Worm (Caenorhabditis elegans) whole organism, L1 larva: Measurements from ENCODE around the gene B0524.2.

Experiments used
- aly-2 ChIP-seq: fragments of 150-350 bp; optimal IDR thresholded peaks from 2 replicates; lab custom pipeline; 2014; ENCODE audit warnings: missing biosample characterization, missing genetic modification characterization
- ceh-88 ChIP-seq: fragments of 200-800 bp; sonication (Bioruptor generic); IDR thresholded peaks from 2 replicates; pipeline ENCODE4 v1.3.6; 2022; ENCODE audit warnings: missing genetic modification characterization, missing compliant biosample characterization
- dpl-1 ChIP-seq, 3 experiments: fragments of 150-350 bp in 2 of 3; sonication (generic microtip) in 1 of 3; optimal IDR thresholded peaks; 2 replicates each; lab custom pipeline; 2014 to 2017; ENCODE audit warnings: missing biosample characterization in 3 of 3, missing genetic modification characterization in 3 of 3, missing genetic modification reagents in 3 of 3
- dsc-1 ChIP-seq: sonication (generic microtip); optimal IDR thresholded peaks from 2 replicates; lab custom pipeline; 2016; ENCODE audit warnings: mild to moderate bottlenecking, missing genetic modification characterization, missing compliant biosample characterization
- efl-1 ChIP-seq, 4 experiments: fragments of 150-350 bp; optimal IDR thresholded peaks in 3 of 4; peaks in 1 of 4; 1 replicate in 1 of 4; 2 replicates in 3 of 4; lab custom pipeline; 2014; ENCODE audit warnings: missing biosample characterization in 2 of 4, missing genetic modification characterization in 2 of 4, missing genetic modification reagents in 2 of 4
- fkh-4 ChIP-seq: sonication (generic microtip); optimal IDR thresholded peaks from 2 replicates; lab custom pipeline; 2016; ENCODE audit warnings: missing compliant biosample characterization, missing genetic modification characterization, borderline replicate concordance
- fkh-8 ChIP-seq: sonication (generic microtip); optimal IDR thresholded peaks from 2 replicates; lab custom pipeline; 2016; ENCODE audit warnings: mild to moderate bottlenecking, missing genetic modification characterization, missing compliant biosample characterization
- grh-1 ChIP-seq: fragments of 200-800 bp; sonication (Bioruptor generic); IDR thresholded peaks from 2 replicates; pipeline ENCODE4 v1.3.6; 2022; ENCODE audit warnings: missing genetic modification reagents, missing genetic modification characterization, missing compliant biosample characterization
- hlh-4 ChIP-seq: sonication (generic microtip); optimal IDR thresholded peaks from 2 replicates; lab custom pipeline; 2016; ENCODE audit warnings: mild to moderate bottlenecking, missing genetic modification characterization, missing compliant biosample characterization
- jun-1 ChIP-seq: fragments of 150-350 bp; optimal IDR thresholded peaks from 2 replicates; lab custom pipeline; 2014; ENCODE audit warnings: missing biosample characterization, missing genetic modification reagents, missing genetic modification characterization
- lin-15B ChIP-seq: fragments of 150-350 bp; sonication (generic microtip); optimal IDR thresholded peaks from 3 replicates; lab custom pipeline; 2014; ENCODE audit warnings: missing biosample characterization, missing genetic modification characterization
- lin-39 ChIP-seq: fragments of 150-350 bp; optimal IDR thresholded peaks from 2 replicates; lab custom pipeline; 2014; ENCODE audit warnings: missing biosample characterization, missing genetic modification reagents, missing genetic modification characterization
- lsy-2 ChIP-seq, 2 experiments: fragments of 150-350 bp; optimal IDR thresholded peaks; 2 replicates each; lab custom pipeline; 2014; ENCODE audit warnings: missing biosample characterization in 2 of 2, missing genetic modification characterization in 2 of 2
- mab-9 ChIP-seq: fragments of 200-800 bp; sonication (Bioruptor generic); IDR thresholded peaks from 2 replicates; pipeline ENCODE4 v1.3.6; 2022; ENCODE audit warnings: missing genetic modification reagents, missing genetic modification characterization, missing compliant biosample characterization
- mef-2 ChIP-seq: fragments of 150-350 bp; optimal IDR thresholded peaks from 2 replicates; lab custom pipeline; 2014; ENCODE audit warnings: missing biosample characterization, missing genetic modification characterization
- mep-1 ChIP-seq: fragments of 150-350 bp; optimal IDR thresholded peaks from 2 replicates; lab custom pipeline; 2014; ENCODE audit warnings: missing biosample characterization, missing genetic modification characterization
- nhr-20 ChIP-seq: sonication (generic microtip); optimal IDR thresholded peaks from 2 replicates; lab custom pipeline; 2016; ENCODE audit warnings: mild to moderate bottlenecking, missing genetic modification characterization, missing compliant biosample characterization
- nhr-237 ChIP-seq: fragments of 150-350 bp; optimal IDR thresholded peaks from 2 replicates; lab custom pipeline; 2014; ENCODE audit warnings: missing biosample characterization, missing genetic modification characterization
- nhr-28 ChIP-seq: fragments of 150-350 bp; optimal IDR thresholded peaks from 2 replicates; lab custom pipeline; 2014; ENCODE audit warnings: missing biosample characterization, missing genetic modification characterization
- nhr-85 ChIP-seq: sonication (generic microtip); peaks from one replicate; lab custom pipeline; 2016; ENCODE audit warnings: missing genetic modification characterization, inconsistent platforms, missing compliant biosample characterization
- nhr-90 ChIP-seq: sonication (generic microtip); optimal IDR thresholded peaks from 2 replicates; lab custom pipeline; 2016; ENCODE audit warnings: mild to moderate bottlenecking, missing genetic modification characterization, missing compliant biosample characterization; ENCODE audit not compliant: poor library complexity
- pag-3 ChIP-seq: sonication (generic microtip); optimal IDR thresholded peaks from 2 replicates; lab custom pipeline; 2017; ENCODE audit warnings: missing genetic modification characterization, mild to moderate bottlenecking, missing compliant biosample characterization, antibody characterized with exemption, borderline replicate concordance; ENCODE audit not compliant: insufficient read depth
- pax-3 ChIP-seq: fragments of 200-800 bp; sonication (Bioruptor generic); optimal IDR thresholded peaks from 2 replicates; lab custom pipeline; 2018; ENCODE audit warnings: mild to moderate bottlenecking, missing genetic modification characterization, moderate library complexity, missing compliant biosample characterization
- pqm-1 ChIP-seq: sonication (generic microtip); optimal IDR thresholded peaks from 3 replicates; lab custom pipeline; 2017; ENCODE audit warnings: missing biosample characterization, missing genetic modification characterization
- rnt-1 ChIP-seq: sonication (generic microtip); optimal IDR thresholded peaks from 2 replicates; lab custom pipeline; 2016; ENCODE audit warnings: mild to moderate bottlenecking, missing genetic modification characterization, moderate library complexity, missing compliant biosample characterization
- skn-1 ChIP-seq: fragments of 150-350 bp; optimal IDR thresholded peaks from 2 replicates; lab custom pipeline; 2014; ENCODE audit warnings: missing biosample characterization, missing genetic modification characterization
- tbx-2 ChIP-seq: sonication (generic microtip); optimal IDR thresholded peaks from 2 replicates; lab custom pipeline; 2016; ENCODE audit warnings: missing genetic modification characterization, missing compliant biosample characterization
- tlp-1 ChIP-seq: fragments of 150-350 bp; optimal IDR thresholded peaks from 2 replicates; lab custom pipeline; 2014; ENCODE audit warnings: missing biosample characterization, missing genetic modification characterization
- unc-30 ChIP-seq: sonication (generic microtip); optimal IDR thresholded peaks from 2 replicates; lab custom pipeline; 2017; ENCODE audit warnings: missing biosample characterization, missing genetic modification characterization
- unc-62 ChIP-seq: fragments of 150-350 bp; optimal IDR thresholded peaks from 2 replicates; lab custom pipeline; 2014; ENCODE audit warnings: missing biosample characterization, missing genetic modification reagents, missing genetic modification characterization
- zip-4 ChIP-seq: fragments of 200-800 bp; sonication (Bioruptor generic); optimal IDR thresholded peaks from 2 replicates; lab custom pipeline; 2018; ENCODE audit warnings: mild to moderate bottlenecking, missing genetic modification characterization, moderate library complexity, missing compliant biosample characterization
- ztf-11 ChIP-seq, 2 experiments: sonication (generic microtip); optimal IDR thresholded peaks; 2 replicates each; lab custom pipeline; 2016 to 2017; ENCODE audit warnings: missing genetic modification characterization in 2 of 2, missing biosample characterization in 1 of 2, missing compliant biosample characterization in 1 of 2

B0524.2 gene

ce11 chrIII:1882678-1883077 lies 11.2 kb upstream of the B0524.2 start:
- TF ChIP-seq pax-3 (tag; lab: Kevin White, UChicago) = no peak
- TF ChIP-seq tlp-1 (tag; lab: Kevin White, UChicago) = no peak
- no peak for TF ChIP-seq fkh-4
- no peak for TF ChIP-seq fkh-8
- no peak for TF ChIP-seq grh-1 (GFP tag; lab: Robert Waterston, UW)
- TF ChIP-seq pqm-1 (tag; lab: Kevin White, UChicago) = no peak
- TF ChIP-seq mep-1 (tag; lab: Kevin White, UChicago) = no peak
- no peak for TF ChIP-seq lin-15B (tag; lab: Kevin White, UChicago)
- no peak for TF ChIP-seq jun-1 (tag; lab: Kevin White, UChicago)
- no peak for TF ChIP-seq hlh-4 (tag; lab: Kevin White, UChicago)
- TF ChIP-seq dsc-1 = no peak
- TF ChIP-seq aly-2 (tag; lab: Kevin White, UChicago) = no peak
- no peak for TF ChIP-seq tbx-2
- no peak for TF ChIP-seq ztf-11 (tag; optimal IDR thresholded peaks at IDR 0.05; lab: Kevin White, UChicago)
- no peak for TF ChIP-seq unc-30 (tag; lab: Kevin White, UChicago)
- no peak for TF ChIP-seq dpl-1 (GFP tag; optimal IDR thresholded peaks at IDR 0.05; lab: Kevin White, UChicago)
- no peak for TF ChIP-seq rnt-1 (tag; lab: Kevin White, UChicago)
- TF ChIP-seq lin-39 (tag; lab: Kevin White, UChicago) = no peak
- TF ChIP-seq efl-1 (optimal IDR thresholded peaks at IDR 0.05; lab: Kevin White, UChicago) = no peak
- no peak for TF ChIP-seq efl-1 (GFP tag; optimal IDR thresholded peaks at IDR 0.05 in 1 of 2; lab: Kevin White, UChicago)
- TF ChIP-seq nhr-20 (tag; lab: Kevin White, UChicago) = no peak

ce11 chrIII:1886914-1887313 lies 6.9 kb upstream of the B0524.2 start:
- no peak for TF ChIP-seq ceh-88

ce11 chrIII:1887354-1887753 lies 6.5 kb upstream of the B0524.2 start, which contains the start of gene B0524.3:
TSS of gene B0524.3 (plus strand) at chrIII:1887654.
- TF ChIP-seq zip-4 (GFP tag; lab: Kevin White, UChicago) (no peak), mef-2 (tag; lab: Kevin White, UChicago) (no peak), mab-9 (no peak)

- TF ChIP-seq nhr-85 (tag; lab: Kevin White, UChicago) (peak; percentile 50), nhr-20 (tag; lab: Kevin White, UChicago) (no peak)
- TF ChIP-seq, all 84 proteins: peak for 1
Measured at ce11 chrIII:1893405-1893804, 452 bp upstream of the B0524.2 start.

- peak; percentile 1 to 21 for TF ChIP-seq lsy-2 (tag; optimal IDR thresholded peaks at IDR 0.05; lab: Kevin White, UChicago)
Measured at ce11 chrIII:1900406-1900805, 6.5 kb downstream of the B0524.2 start.

ce11 chrIII:1903966-1904365 lies 10.1 kb downstream of the B0524.2 start:
- no peak for TF ChIP-seq fkh-8
- TF ChIP-seq aly-2 (tag; lab: Kevin White, UChicago) = no peak
- TF ChIP-seq rnt-1 (tag; lab: Kevin White, UChicago) = no peak
- no peak for TF ChIP-seq lsy-2 (tag; optimal IDR thresholded peaks at IDR 0.05; lab: Kevin White, UChicago)
- TF ChIP-seq pag-3 (tag; lab: Kevin White, UChicago) = no peak
- no peak for TF ChIP-seq jun-1 (tag; lab: Kevin White, UChicago)
- no peak for TF ChIP-seq unc-62
- no peak for TF ChIP-seq nhr-90 (tag; lab: Kevin White, UChicago)
- no peak for TF ChIP-seq nhr-237
- no peak for TF ChIP-seq mef-2 (tag; lab: Kevin White, UChicago)
- no peak for TF ChIP-seq skn-1 (tag; lab: Kevin White, UChicago)
- no peak for TF ChIP-seq nhr-28 (tag; lab: Kevin White, UChicago)
